Fruit fly (Drosophila melanogaster): ENCODE measurements around the gene CG11630.

The CG11630 gene

DNA sequence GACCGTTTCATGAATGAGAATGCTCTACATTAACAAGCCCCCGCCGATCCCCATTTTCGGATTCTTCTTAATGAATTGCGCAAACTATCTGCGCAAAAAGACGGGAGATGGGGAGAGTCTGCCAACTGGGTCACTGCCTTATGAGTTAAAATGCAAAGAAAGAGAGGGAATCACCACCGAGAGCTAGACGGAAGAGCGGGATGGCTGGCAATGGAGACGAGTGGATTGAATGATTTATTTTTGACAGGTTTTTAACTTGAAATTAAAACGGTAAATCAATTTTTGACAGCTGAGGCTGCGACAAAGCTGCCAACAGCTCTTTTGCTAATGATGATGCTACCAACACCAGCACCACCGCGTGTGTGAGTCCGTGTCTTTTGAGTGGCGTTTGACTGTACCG is 20.2 kb upstream of the CG11630 start:
- TF ChIP-seq Dfd (GFP tag; optimal IDR thresholded peaks at IDR 0.05) (peak; percentile 70), CG32264 (GFP tag; optimal IDR thresholded peaks at IDR 0.05) (no peak)

dm6 chr2L:21795342-21795874 is 11.5 kb upstream of the CG11630 start, which contains the start of gene CG31612:
Gene CG31612, minus strand, starts transcription at chr2L:21795447.
- TF ChIP-seq CG9705 (GFP tag; optimal IDR thresholded peaks at IDR 0.05) (no peak), OdsH (GFP tag; optimal IDR thresholded peaks at IDR 0.05) (no peak), sage (GFP tag; optimal IDR thresholded peaks at IDR 0.05) (no peak), Hr83 (GFP tag; optimal IDR thresholded peaks at IDR 0.05; ENCODE audit: poor library complexity, severe bottlenecking) (no peak), HLH106 (tag; optimal IDR thresholded peaks at IDR 0.05) (no peak), h (GFP tag; optimal IDR thresholded peaks at IDR 0.05) (no peak), CrebA (GFP tag; optimal IDR thresholded peaks at IDR 0.05; ENCODE audit: borderline replicate concordance) (no peak), ey (GFP tag; optimal IDR thresholded peaks at IDR 0.05) (no peak)

DNA sequence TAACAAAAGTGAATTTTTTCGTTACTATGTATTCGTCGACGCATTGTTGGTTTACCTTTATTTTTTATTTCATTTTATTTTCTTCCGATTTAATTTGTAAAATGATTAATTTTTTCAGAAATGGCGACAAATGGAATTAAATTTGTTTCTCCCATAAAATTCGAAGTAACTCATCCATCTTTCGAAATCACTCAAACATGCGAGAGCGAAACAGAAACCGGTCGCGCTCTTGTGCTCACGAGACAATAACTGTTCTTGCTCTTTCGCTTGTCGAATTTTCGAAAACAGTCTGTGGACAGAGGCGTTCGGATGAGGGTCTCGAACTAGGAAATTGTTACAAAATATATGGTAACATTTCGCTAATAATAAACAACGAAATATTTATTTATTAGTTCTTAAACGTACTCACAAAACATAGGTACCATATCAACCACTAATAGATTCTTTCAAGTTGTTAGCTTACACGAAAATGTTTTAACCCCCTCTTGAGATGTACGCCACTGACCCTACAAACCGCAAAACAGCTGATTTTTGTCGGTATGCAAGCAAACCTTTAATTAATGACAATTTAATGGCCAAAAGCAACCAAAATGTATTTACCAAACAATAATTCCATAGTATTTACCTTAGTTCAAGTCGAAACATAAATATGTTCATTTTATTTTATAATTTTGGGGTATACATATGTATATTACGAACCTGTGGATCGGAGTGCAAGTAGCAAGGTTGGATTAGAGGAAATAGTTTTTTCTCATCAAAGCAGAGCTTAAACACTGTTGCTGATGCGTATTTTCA is 10.9 kb upstream of the CG11630 start:
- peak; percentile 97 for TF ChIP-seq OdsH (GFP tag; optimal IDR thresholded peaks at IDR 0.05)
- TF ChIP-seq br (GFP tag; optimal IDR thresholded peaks at IDR 0.05), result peak; percentile 98
- peak; percentile 50 for TF ChIP-seq Myc (optimal IDR thresholded peaks at IDR 0.05)
- no peak for TF ChIP-seq jim (GFP tag; optimal IDR thresholded peaks at IDR 0.05)
- no peak for TF ChIP-seq pan (optimal IDR thresholded peaks at IDR 0.05)
- peak; percentile 84 for TF ChIP-seq dsf (GFP tag; optimal IDR thresholded peaks at IDR 0.05; ENCODE audit: borderline replicate concordance)
- TF ChIP-seq CG9705 (GFP tag; optimal IDR thresholded peaks at IDR 0.05), result peak; percentile 98
- TF ChIP-seq Rel (GFP tag; optimal IDR thresholded peaks at IDR 0.05), result peak; percentile 66
- peak; percentile 89 for TF ChIP-seq Rel (tag; optimal IDR thresholded peaks at IDR 0.05)
- peak; percentile 97 for TF ChIP-seq sv (GFP tag; optimal IDR thresholded peaks at IDR 0.05)
- TF ChIP-seq Vsx2 (GFP tag; optimal IDR thresholded peaks at IDR 0.05; ENCODE audit: partially characterized antibody), result no peak
- TF ChIP-seq Dfd (GFP tag; optimal IDR thresholded peaks at IDR 0.05), result peak; percentile 17
- peak; percentile 94 for TF ChIP-seq CG32264 (GFP tag; optimal IDR thresholded peaks at IDR 0.05)
- no peak for TF ChIP-seq Abd-B (GFP tag; optimal IDR thresholded peaks at IDR 0.05)
- TF ChIP-seq dl (GFP tag; optimal IDR thresholded peaks at IDR 0.05; ENCODE audit: insufficient read depth in 1 of 2, partially characterized antibody in 2 of 2), result peak in 1 of 2 experiments; percentile 20
- TF ChIP-seq psq (GFP tag; optimal IDR thresholded peaks at IDR 0.05), result peak; percentile 92
- peak; percentile 90 for TF ChIP-seq brk (GFP tag; optimal IDR thresholded peaks at IDR 0.05)
- TF ChIP-seq Dif (GFP tag; optimal IDR thresholded peaks at IDR 0.05; ENCODE audit: partially characterized antibody), result peak; percentile 78
- peak; percentile 96 for TF ChIP-seq dmrt93B (GFP tag; optimal IDR thresholded peaks at IDR 0.05)
- TF ChIP-seq Hr83 (GFP tag; optimal IDR thresholded peaks at IDR 0.05; ENCODE audit: poor library complexity, severe bottlenecking), result peak; percentile 53
- TF ChIP-seq usp (GFP tag; optimal IDR thresholded peaks at IDR 0.05), result no peak
- peak; percentile 98 for TF ChIP-seq fru (GFP tag; optimal IDR thresholded peaks at IDR 0.05)
- peak; percentile 97 for TF ChIP-seq Sp1 (GFP tag; optimal IDR thresholded peaks at IDR 0.05)
- TF ChIP-seq lola (GFP tag; optimal IDR thresholded peaks at IDR 0.05), result no peak
- TF ChIP-seq Hnf4 (GFP tag; optimal IDR thresholded peaks at IDR 0.05), result peak; percentile 96
- TF ChIP-seq GATAd (GFP tag; optimal IDR thresholded peaks at IDR 0.05), result peak; percentile 83
- peak; percentile 97 for TF ChIP-seq woc (GFP tag; optimal IDR thresholded peaks at IDR 0.05)
- TF ChIP-seq h (GFP tag; optimal IDR thresholded peaks at IDR 0.05), result peak; percentile 98
- peak; percentile 90 to 98 for TF ChIP-seq foxo (GFP tag; optimal IDR thresholded peaks at IDR 0.05)
- peak; percentile 89 for TF ChIP-seq Jra (GFP tag; optimal IDR thresholded peaks at IDR 0.05)
- TF ChIP-seq N (GFP tag; optimal IDR thresholded peaks at IDR 0.05), result no peak
- no peak for TF ChIP-seq Hr78 (GFP tag; optimal IDR thresholded peaks at IDR 0.05)
- peak; percentile 97 for TF ChIP-seq ey (GFP tag; optimal IDR thresholded peaks at IDR 0.05)
- peak; percentile 99 for TF ChIP-seq HLH106 (tag; optimal IDR thresholded peaks at IDR 0.05)
- peak; percentile 85 for TF ChIP-seq tai (GFP tag; optimal IDR thresholded peaks at IDR 0.05)
- peak; percentile 98 for TF ChIP-seq rgr (GFP tag; optimal IDR thresholded peaks at IDR 0.05)
- TF ChIP-seq Mio (GFP tag; optimal IDR thresholded peaks at IDR 0.05), result peak; percentile 82
- peak; percentile 45 for TF ChIP-seq CrebA (GFP tag; optimal IDR thresholded peaks at IDR 0.05; ENCODE audit: borderline replicate concordance)
- peak; percentile 92 for TF ChIP-seq sage (GFP tag; optimal IDR thresholded peaks at IDR 0.05)

Measured in whole organism, wandering third instar larva.